Fruit fly (Drosophila melanogaster) whole organism, adult: Measurements from ENCODE around the gene Ir67b.

Source experiments
- CG11617 ChIP-seq: fragments of 200-800 bp; sonication (Bioruptor generic); optimal IDR thresholded peaks from 2 replicates; lab custom pipeline; 2017; ENCODE audit warnings: mild to moderate bottlenecking, missing biosample characterization, missing genetic modification reagents, missing genetic modification characterization
- CG12768 ChIP-seq: fragments of 200-800 bp; sonication (Bioruptor generic); optimal IDR thresholded peaks from 2 replicates; lab custom pipeline; 2017; ENCODE audit warnings: missing biosample characterization, missing genetic modification characterization, mild to moderate bottlenecking, moderate library complexity, missing genetic modification reagents
- CG14711 ChIP-seq: fragments of 200-800 bp; sonication (Bioruptor generic); optimal IDR thresholded peaks from 2 replicates; lab custom pipeline; 2018; ENCODE audit warnings: missing biosample characterization, mild to moderate bottlenecking, missing genetic modification characterization, moderate library complexity
- CG1620 ChIP-seq: fragments of 200-800 bp; sonication (Bioruptor generic); optimal IDR thresholded peaks from 2 replicates; lab custom pipeline; 2016; ENCODE audit warnings: missing biosample characterization, missing genetic modification characterization
- CG33017 ChIP-seq: fragments of 200-800 bp; sonication (Bioruptor generic); optimal IDR thresholded peaks from 2 replicates; lab custom pipeline; 2018; ENCODE audit warnings: missing biosample characterization, mild to moderate bottlenecking, missing genetic modification characterization, moderate library complexity
- CG5204 ChIP-seq: fragments of 200-800 bp; sonication (Bioruptor generic); optimal IDR thresholded peaks from 2 replicates; lab custom pipeline; 2016; ENCODE audit warnings: missing biosample characterization, missing genetic modification characterization
- CG7045 ChIP-seq: fragments of 200-800 bp; sonication (Bioruptor generic); optimal IDR thresholded peaks from 2 replicates; lab custom pipeline; 2017; ENCODE audit warnings: missing biosample characterization, mild to moderate bottlenecking, missing genetic modification characterization
- CG7101 ChIP-seq: fragments of 200-800 bp; sonication (Bioruptor generic); optimal IDR thresholded peaks from 2 replicates; lab custom pipeline; 2018; ENCODE audit warnings: missing biosample characterization, mild to moderate bottlenecking, missing genetic modification characterization, moderate library complexity
- Clk ChIP-seq: fragments of 200-800 bp; sonication (Bioruptor generic); optimal IDR thresholded peaks from 2 replicates; lab custom pipeline; 2017; ENCODE audit warnings: missing biosample characterization, missing genetic modification characterization
- Crg-1 ChIP-seq: fragments of 200-800 bp; sonication (Bioruptor generic); optimal IDR thresholded peaks from 2 replicates; lab custom pipeline; 2016; ENCODE audit warnings: missing biosample characterization, missing genetic modification characterization
- Hr96 ChIP-seq: fragments of 200-800 bp; sonication (Bioruptor generic); optimal IDR thresholded peaks from 2 replicates; lab custom pipeline; 2016; ENCODE audit warnings: missing biosample characterization, missing genetic modification characterization
- Mnt ChIP-seq: fragments of 200-800 bp; sonication (Bioruptor generic); optimal IDR thresholded peaks from 2 replicates; lab custom pipeline; 2016; ENCODE audit warnings: missing biosample characterization, mild to moderate bottlenecking, missing genetic modification characterization
- bab1 ChIP-seq: fragments of 200-800 bp; sonication (Bioruptor generic); optimal IDR thresholded peaks from 3 replicates; lab custom pipeline; 2019; ENCODE audit warnings: missing biosample characterization, mild to moderate bottlenecking, missing genetic modification characterization, moderate library complexity
- cic ChIP-seq: fragments of 200-800 bp; sonication (Bioruptor generic); optimal IDR thresholded peaks from 2 replicates; lab custom pipeline; 2017; ENCODE audit warnings: missing biosample characterization, mild to moderate bottlenecking, missing genetic modification characterization, moderate library complexity
- kay ChIP-seq: fragments of 200-800 bp; sonication (Bioruptor generic); peaks from one replicate; lab custom pipeline; 2016; ENCODE audit warnings: missing biosample characterization, missing genetic modification characterization, borderline replicate concordance
- ovo ChIP-seq: fragments of 200-800 bp; sonication (Bioruptor generic); optimal IDR thresholded peaks from 2 replicates; lab custom pipeline; 2016; ENCODE audit warnings: missing biosample characterization, missing genetic modification characterization
- pad ChIP-seq: fragments of 200-800 bp; sonication (Bioruptor generic); optimal IDR thresholded peaks from 3 replicates; lab custom pipeline; 2017; ENCODE audit warnings: missing biosample characterization, missing genetic modification characterization, mild to moderate bottlenecking, moderate library complexity, missing genetic modification reagents
- tj ChIP-seq: fragments of 200-800 bp; sonication (Bioruptor generic); optimal IDR thresholded peaks from 3 replicates; lab custom pipeline; 2017; ENCODE audit warnings: missing biosample characterization, mild to moderate bottlenecking, missing genetic modification characterization, moderate library complexity
- toe ChIP-seq: fragments of 200-800 bp; sonication (Bioruptor generic); optimal IDR thresholded peaks from 2 replicates; lab custom pipeline; 2016; ENCODE audit warnings: missing biosample characterization, missing genetic modification characterization

Gene Ir67b

DNA sequence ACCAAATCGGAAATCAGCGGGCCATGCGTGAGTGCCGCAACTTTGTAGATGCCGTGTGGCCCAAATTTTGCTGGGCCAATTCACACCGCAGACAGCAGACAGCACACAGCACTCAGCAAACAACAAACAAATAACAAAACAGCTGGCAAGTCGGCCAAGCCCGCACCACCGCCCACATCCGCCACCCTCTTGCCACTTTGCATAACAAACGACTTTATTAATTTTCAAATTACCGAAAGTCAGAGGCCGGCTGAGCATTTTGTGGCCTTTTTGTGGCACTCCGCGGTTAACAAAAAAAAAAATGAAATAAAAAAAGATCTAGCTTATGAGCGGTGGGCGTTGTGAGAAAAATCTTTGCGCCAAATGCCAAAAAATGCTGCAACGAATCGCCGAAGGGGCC lies 17.9 kb upstream of the Ir67b start:
- no peak for TF ChIP-seq toe
- no peak for TF ChIP-seq CG7101 (tag; lab: Kevin White, UChicago)
- no peak for TF ChIP-seq tj (GFP tag; lab: Kevin White, UChicago)
- no peak for TF ChIP-seq Clk (GFP tag; lab: Kevin White, UChicago)

dm6 chr3L:10446998-10447397 lies 15.2 kb upstream of the Ir67b start:
- TF ChIP-seq CG12768 (GFP tag; lab: Kevin White, UChicago) = no peak
- TF ChIP-seq Crg-1 (GFP tag; lab: Kevin White, UChicago) = no peak
- no peak for TF ChIP-seq ovo (GFP tag; lab: Kevin White, UChicago)
- TF ChIP-seq CG14711 (tag; lab: Kevin White, UChicago) = no peak
- TF ChIP-seq Clk (GFP tag; lab: Kevin White, UChicago) = no peak
- no peak for TF ChIP-seq Mnt
- TF ChIP-seq CG1620 (GFP tag; lab: Kevin White, UChicago) = no peak
- no peak for TF ChIP-seq tj (GFP tag; lab: Kevin White, UChicago)
- TF ChIP-seq bab1 (GFP tag; lab: Kevin White, UChicago) = no peak

- TF ChIP-seq pad (GFP tag; lab: Kevin White, UChicago) = no peak
- no peak for TF ChIP-seq bab1 (GFP tag; lab: Kevin White, UChicago)
- no peak for TF ChIP-seq Clk (GFP tag; lab: Kevin White, UChicago)
- no peak for TF ChIP-seq tj (GFP tag; lab: Kevin White, UChicago)
- TF ChIP-seq CG7101 (tag; lab: Kevin White, UChicago) = no peak
- no peak for TF ChIP-seq CG11617
- TF ChIP-seq CG12768 (GFP tag; lab: Kevin White, UChicago) = no peak
- no peak for TF ChIP-seq CG1620 (GFP tag; lab: Kevin White, UChicago)
- no peak for TF ChIP-seq Mnt
- TF ChIP-seq cic = no peak
- TF ChIP-seq Hr96 (GFP tag; lab: Kevin White, UChicago) = no peak
- no peak for TF ChIP-seq CG33017
- no peak for TF ChIP-seq ovo (GFP tag; lab: Kevin White, UChicago)
These were observed 12.2 kb upstream of the Ir67b start for dm6 chr3L:10443958-10444357.

DNA sequence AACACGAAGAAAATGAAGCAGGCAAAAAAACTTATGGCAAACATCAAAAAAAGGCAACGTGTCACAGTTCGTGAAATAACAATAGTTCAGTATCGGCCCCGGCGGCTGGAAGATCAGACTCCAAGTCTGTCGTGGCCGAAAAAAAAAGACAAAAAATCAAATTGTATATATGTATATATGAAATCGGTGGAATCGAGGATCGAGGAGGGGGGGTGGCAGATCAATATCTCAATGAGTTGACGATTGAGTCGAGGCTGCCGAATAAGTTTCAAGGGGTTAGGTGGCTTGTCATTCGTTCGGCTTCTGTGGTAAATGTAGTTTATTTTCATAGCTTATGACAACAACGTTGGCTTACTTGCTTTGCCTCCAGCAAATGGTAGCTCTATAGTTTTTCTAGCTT lies 10.7 kb upstream of the Ir67b start:
- TF ChIP-seq CG5204 = no peak
- no peak for TF ChIP-seq Mnt
- no peak for TF ChIP-seq CG14711 (tag; lab: Kevin White, UChicago)
- no peak for TF ChIP-seq kay (GFP tag; lab: Kevin White, UChicago)
- TF ChIP-seq cic = no peak
- TF ChIP-seq CG11617 = no peak
- no peak for TF ChIP-seq pad (GFP tag; lab: Kevin White, UChicago)

- TF ChIP-seq Crg-1 (GFP tag; lab: Kevin White, UChicago) = no peak
- TF ChIP-seq Mnt = no peak
- TF ChIP-seq toe = no peak
- TF ChIP-seq CG7101 (tag; lab: Kevin White, UChicago) = no peak
These were observed 8.7 kb upstream of the Ir67b start for dm6 chr3L:10440488-10440887.

DNA sequence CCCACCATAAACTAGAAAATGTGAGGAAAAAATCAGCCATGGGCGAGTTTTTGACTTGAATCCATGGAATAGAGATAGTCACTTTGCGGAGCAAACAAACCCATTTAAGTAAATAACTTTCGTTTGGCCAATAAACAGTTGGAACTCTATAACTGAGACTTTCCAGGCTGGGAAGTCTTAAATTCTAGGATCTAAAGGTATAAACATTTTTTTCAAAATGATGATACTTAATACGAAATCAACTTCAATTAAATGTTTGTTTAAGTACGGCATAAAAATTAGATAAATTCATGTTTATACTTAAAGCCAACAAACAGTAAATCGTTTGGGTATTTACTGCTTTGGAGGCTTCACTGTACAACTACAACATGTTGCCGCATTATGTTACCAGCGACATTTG lies 8.1 kb upstream of the Ir67b start:
- TF ChIP-seq CG1620 (GFP tag; lab: Kevin White, UChicago) (no peak), Crg-1 (GFP tag; lab: Kevin White, UChicago) (no peak), Hr96 (GFP tag; lab: Kevin White, UChicago) (no peak), CG7045 (GFP tag; lab: Kevin White, UChicago) (no peak), bab1 (GFP tag; lab: Kevin White, UChicago) (no peak), Clk (GFP tag; lab: Kevin White, UChicago) (no peak), CG7101 (tag; lab: Kevin White, UChicago) (no peak), Mnt (no peak), CG5204 (no peak), cic (no peak), CG11617 (no peak), ovo (GFP tag; lab: Kevin White, UChicago) (no peak), CG14711 (tag; lab: Kevin White, UChicago) (no peak), toe (no peak), kay (GFP tag; lab: Kevin White, UChicago) (no peak), CG33017 (no peak), tj (GFP tag; lab: Kevin White, UChicago) (no peak), CG12768 (GFP tag; lab: Kevin White, UChicago) (no peak)

DNA sequence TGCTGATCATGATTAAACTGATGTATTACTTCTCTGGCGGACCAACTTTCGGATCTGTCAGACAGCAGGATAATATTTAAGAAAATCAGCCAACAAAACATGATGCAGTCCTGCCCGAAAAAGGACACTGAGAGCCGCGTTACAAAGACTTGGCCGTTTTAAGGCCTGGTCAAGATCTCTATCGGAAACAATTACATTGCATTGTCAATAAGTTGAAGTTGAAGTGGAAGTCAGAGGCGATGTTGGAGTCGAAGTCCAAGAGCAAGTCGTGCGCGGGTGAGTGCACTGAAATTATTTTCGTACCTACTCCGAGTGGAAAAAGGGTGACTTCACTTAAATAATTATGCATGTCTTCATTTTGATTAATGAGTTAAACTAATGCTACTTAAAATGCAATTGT lies 2.2 kb upstream of the Ir67b start, which contains the start of gene Ir67c:
Gene Ir67c, minus strand, starts transcription at position 101 of the 400 bp plus-strand sequence.
- no peak for TF ChIP-seq CG7101 (tag; lab: Kevin White, UChicago)
- TF ChIP-seq CG33017 = no peak
- TF ChIP-seq Clk (GFP tag; lab: Kevin White, UChicago) = no peak
- no peak for TF ChIP-seq toe
- TF ChIP-seq CG1620 (GFP tag; lab: Kevin White, UChicago) = no peak
- TF ChIP-seq tj (GFP tag; lab: Kevin White, UChicago) = no peak
- TF ChIP-seq ovo (GFP tag; lab: Kevin White, UChicago) = no peak
- no peak for TF ChIP-seq cic
- TF ChIP-seq Hr96 (GFP tag; lab: Kevin White, UChicago) = no peak
- TF ChIP-seq CG11617 = no peak
- no peak for TF ChIP-seq CG7045 (GFP tag; lab: Kevin White, UChicago)

- TF ChIP-seq CG1620 (GFP tag; lab: Kevin White, UChicago) (no peak), CG11617 (no peak), Hr96 (GFP tag; lab: Kevin White, UChicago) (no peak), pad (GFP tag; lab: Kevin White, UChicago) (no peak), CG14711 (tag; lab: Kevin White, UChicago) (no peak), Clk (GFP tag; lab: Kevin White, UChicago) (no peak), CG12768 (GFP tag; lab: Kevin White, UChicago) (no peak), Crg-1 (GFP tag; lab: Kevin White, UChicago) (no peak)
These were observed 2.3 kb downstream of the Ir67b start for dm6 chr3L:10429474-10429873.
